Fruit fly (Drosophila melanogaster): ENCODE results near the gene Osi10b.
A peak's percentile ranks its signal among the peaks of the same experiment; 100 is the strongest.

DNA sequence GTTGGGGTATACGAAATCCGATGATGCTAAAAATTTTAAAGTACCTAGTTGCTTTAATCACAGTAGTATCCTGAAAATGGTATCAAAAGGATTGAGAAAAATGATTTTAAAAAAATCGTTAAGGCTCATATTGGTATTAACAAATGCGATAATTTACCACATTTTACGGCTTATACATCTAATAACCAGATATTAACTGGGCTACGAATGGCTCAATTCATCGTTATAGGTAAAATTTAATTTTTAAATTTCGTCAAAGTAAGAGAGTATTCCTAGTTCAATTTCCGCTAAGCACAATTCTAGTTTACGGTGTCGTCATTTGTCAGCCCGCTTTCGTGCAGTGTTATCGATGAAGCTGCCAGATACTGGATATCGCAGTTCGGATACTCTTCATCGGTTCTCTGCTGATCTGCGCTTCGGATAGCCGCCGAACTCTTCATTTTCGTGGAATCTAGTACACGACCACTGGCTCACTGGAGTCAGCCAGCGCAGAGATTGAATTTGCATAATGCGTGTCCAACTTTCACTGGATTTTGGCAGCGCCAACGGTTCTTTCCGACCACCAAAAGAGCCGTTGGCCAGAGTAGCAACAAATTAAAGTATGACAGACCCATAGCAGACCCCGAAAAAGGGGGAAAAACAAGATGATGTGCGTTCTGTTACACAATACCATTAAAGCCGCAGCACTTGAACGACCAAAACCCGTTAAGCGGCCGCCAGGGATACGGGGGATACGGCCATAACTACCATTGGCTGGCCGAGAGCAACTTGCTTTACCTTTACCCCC lies 36.7 kb upstream of the Osi10b start:
- no peak for TF ChIP-seq fd96Ca (GFP tag; IDR thresholded peaks at IDR 0.05)
- TF ChIP-seq CG10348 (GFP tag; IDR thresholded peaks at IDR 0.05): no peak
- TF ChIP-seq CG17806 (tag; optimal IDR thresholded peaks at IDR 0.05): no peak
- peak; percentile 38 for TF ChIP-seq CG8301 (tag; optimal IDR thresholded peaks at IDR 0.05)
- TF ChIP-seq Ets98B (GFP tag; IDR thresholded peaks at IDR 0.05): no peak
- no peak for TF ChIP-seq EcR (GFP tag; optimal IDR thresholded peaks at IDR 0.05)
- no peak for TF ChIP-seq Snoo (tag; optimal IDR thresholded peaks at IDR 0.05)
